Worm (Caenorhabditis elegans) whole organism, mixed stage, embryonic: ENCODE results near the gene ran-2.

Source experiments
- M03D4.4 ChIP-seq: sonication (generic microtip); optimal IDR thresholded peaks from 2 replicates; lab custom pipeline; 2017; ENCODE audit warnings: mild to moderate bottlenecking, missing genetic modification characterization, missing compliant biosample characterization
- bed-3 ChIP-seq: fragments of 200-800 bp; sonication (Bioruptor generic); optimal IDR thresholded peaks from 3 replicates; lab custom pipeline; 2018; ENCODE audit warnings: mild to moderate bottlenecking, missing genetic modification characterization, moderate library complexity, missing compliant biosample characterization
- blmp-1 ChIP-seq: fragments of 150-350 bp; optimal IDR thresholded peaks from 2 replicates; lab custom pipeline; 2014; ENCODE audit warnings: missing biosample characterization, missing genetic modification characterization
- ceh-39 ChIP-seq: fragments of 150-350 bp; optimal IDR thresholded peaks from 2 replicates; lab custom pipeline; 2014; ENCODE audit warnings: missing biosample characterization, missing genetic modification characterization
- ceh-43 ChIP-seq: fragments of 200-800 bp; sonication (Bioruptor generic); optimal IDR thresholded peaks from 2 replicates; lab custom pipeline; 2018; ENCODE audit warnings: mild to moderate bottlenecking, missing genetic modification characterization, moderate library complexity, missing compliant biosample characterization
- ceh-83 ChIP-seq: fragments of 200-800 bp; sonication (Bioruptor generic); optimal IDR thresholded peaks from 2 replicates; lab custom pipeline; 2018; ENCODE audit warnings: mild to moderate bottlenecking, missing genetic modification characterization, missing compliant biosample characterization
- ces-1 ChIP-seq: fragments of 150-350 bp; optimal IDR thresholded peaks from 2 replicates; lab custom pipeline; 2014; ENCODE audit warnings: missing biosample characterization, missing genetic modification reagents, missing genetic modification characterization
- cnd-1 ChIP-seq: fragments of 200-800 bp; sonication (Bioruptor generic); optimal IDR thresholded peaks from 2 replicates; lab custom pipeline; 2018; ENCODE audit warnings: mild to moderate bottlenecking, missing genetic modification characterization, missing compliant biosample characterization
- drap-1 ChIP-seq: fragments of 200-800 bp; sonication (Bioruptor generic); optimal IDR thresholded peaks from 3 replicates; lab custom pipeline; 2018; ENCODE audit warnings: mild to moderate bottlenecking, missing genetic modification characterization, missing compliant biosample characterization
- elt-1 ChIP-seq: sonication (generic microtip); optimal IDR thresholded peaks from 2 replicates; lab custom pipeline; 2017; ENCODE audit warnings: missing genetic modification characterization, mild to moderate bottlenecking, missing compliant biosample characterization, antibody characterized with exemption, moderate library complexity, borderline replicate concordance; ENCODE audit not compliant: insufficient read depth
- elt-3 ChIP-seq: fragments of 150-350 bp; optimal IDR thresholded peaks from 2 replicates; lab custom pipeline; 2014; ENCODE audit warnings: missing biosample characterization, missing genetic modification characterization
- flh-1 ChIP-seq: fragments of 200-800 bp; sonication (Bioruptor generic); optimal IDR thresholded peaks from 2 replicates; lab custom pipeline; 2018; ENCODE audit warnings: mild to moderate bottlenecking, missing genetic modification characterization, moderate library complexity, missing compliant biosample characterization
- ham-2 ChIP-seq: fragments of 200-800 bp; sonication (Bioruptor generic); optimal IDR thresholded peaks from 2 replicates; lab custom pipeline; 2018; ENCODE audit warnings: mild to moderate bottlenecking, missing genetic modification characterization, missing compliant biosample characterization
- hlh-1 ChIP-seq: fragments of 150-350 bp; optimal IDR thresholded peaks from 2 replicates; lab custom pipeline; 2014; ENCODE audit warnings: missing biosample characterization, missing genetic modification reagents, missing genetic modification characterization
- lin-13 ChIP-seq: fragments of 150-350 bp; optimal IDR thresholded peaks from 2 replicates; lab custom pipeline; 2014; ENCODE audit warnings: missing biosample characterization, missing genetic modification characterization
- lin-32 ChIP-seq: fragments of 200-800 bp; sonication (Bioruptor generic); optimal IDR thresholded peaks from 2 replicates; lab custom pipeline; 2018; ENCODE audit warnings: mild to moderate bottlenecking, missing genetic modification characterization, missing compliant biosample characterization
- lsy-2 ChIP-seq: fragments of 150-350 bp; optimal IDR thresholded peaks from 2 replicates; lab custom pipeline; 2014; ENCODE audit warnings: missing biosample characterization, missing genetic modification characterization
- mab-5 ChIP-seq: fragments of 150-350 bp; optimal IDR thresholded peaks from 2 replicates; lab custom pipeline; 2014; ENCODE audit warnings: missing biosample characterization, missing genetic modification characterization
- mep-1 ChIP-seq: fragments of 150-350 bp; optimal IDR thresholded peaks from 2 replicates; lab custom pipeline; 2017; ENCODE audit warnings: missing biosample characterization, missing genetic modification reagents, missing genetic modification characterization, inconsistent platforms
- mls-2 ChIP-seq: sonication (generic microtip); optimal IDR thresholded peaks from 2 replicates; lab custom pipeline; 2016; ENCODE audit warnings: mild to moderate bottlenecking, missing genetic modification characterization, moderate library complexity, missing compliant biosample characterization
- nhr-12 ChIP-seq: fragments of 150-350 bp; optimal IDR thresholded peaks from 2 replicates; lab custom pipeline; 2014; ENCODE audit warnings: missing biosample characterization, missing genetic modification characterization
- nhr-2 ChIP-seq: fragments of 150-350 bp; optimal IDR thresholded peaks from 2 replicates; lab custom pipeline; 2014; ENCODE audit warnings: missing biosample characterization, missing genetic modification characterization
- nhr-237 ChIP-seq: fragments of 150-350 bp; optimal IDR thresholded peaks from 2 replicates; lab custom pipeline; 2014; ENCODE audit warnings: missing biosample characterization, missing genetic modification characterization
- nhr-28 ChIP-seq: fragments of 150-350 bp; optimal IDR thresholded peaks from 2 replicates; lab custom pipeline; 2014; ENCODE audit warnings: missing biosample characterization, missing genetic modification characterization
- nhr-76 ChIP-seq: sonication (generic microtip); optimal IDR thresholded peaks from 2 replicates; lab custom pipeline; 2017; ENCODE audit warnings: missing biosample characterization, missing genetic modification characterization
- pha-4 ChIP-seq: fragments of 150-350 bp; optimal IDR thresholded peaks from 2 replicates; lab custom pipeline; 2018; ENCODE audit warnings: missing biosample characterization, missing genetic modification reagents, missing genetic modification characterization
- sem-2 ChIP-seq: fragments of 200-800 bp; sonication (Bioruptor generic); optimal IDR thresholded peaks from 2 replicates; lab custom pipeline; 2018; ENCODE audit warnings: mild to moderate bottlenecking, missing genetic modification characterization, missing compliant biosample characterization
- snpc-4 ChIP-seq: fragments of 150-350 bp; optimal IDR thresholded peaks from 2 replicates; lab custom pipeline; 2014; ENCODE audit warnings: missing biosample characterization, missing genetic modification characterization
- sptf-1 ChIP-seq: sonication (generic microtip); optimal IDR thresholded peaks from 2 replicates; lab custom pipeline; 2017; ENCODE audit warnings: mild to moderate bottlenecking, missing genetic modification characterization, moderate library complexity, missing compliant biosample characterization
- tbx-8 ChIP-seq: fragments of 200-800 bp; sonication (Bioruptor generic); optimal IDR thresholded peaks from 2 replicates; lab custom pipeline; 2018; ENCODE audit warnings: mild to moderate bottlenecking, missing genetic modification characterization, moderate library complexity, missing compliant biosample characterization
- unc-120 ChIP-seq: sonication (generic microtip); optimal IDR thresholded peaks from 2 replicates; lab custom pipeline; 2017; ENCODE audit warnings: missing genetic modification characterization, missing compliant biosample characterization; ENCODE audit not compliant: poor library complexity, severe bottlenecking
- unc-39 ChIP-seq: fragments of 150-350 bp; optimal IDR thresholded peaks from 2 replicates; lab custom pipeline; 2014; ENCODE audit warnings: missing biosample characterization, missing genetic modification characterization
- unc-62 ChIP-seq: fragments of 150-350 bp; optimal IDR thresholded peaks from 2 replicates; lab custom pipeline; 2014; ENCODE audit warnings: missing biosample characterization, missing genetic modification reagents, missing genetic modification characterization
- zip-8 ChIP-seq: fragments of 150-350 bp; optimal IDR thresholded peaks from 2 replicates; lab custom pipeline; 2014; ENCODE audit warnings: missing biosample characterization, missing genetic modification characterization
- ztf-11 ChIP-seq: fragments of 150-350 bp; optimal IDR thresholded peaks from 2 replicates; lab custom pipeline; 2014; ENCODE audit warnings: missing biosample characterization, missing genetic modification characterization

The ran-2 gene

ce11 chrIII:7969121-7969520 lies 35.8 kb downstream of the ran-2 start, which contains the start of the genes F54H12.8 and F54H12.7:
Gene F54H12.8 (minus strand): TSS chrIII:7969221.
Gene F54H12.7 (plus strand): TSS chrIII:7969349.
- TF ChIP-seq drap-1 (GFP tag; lab: Kevin White, UChicago) (no peak), nhr-237 (tag; lab: Kevin White, UChicago) (no peak), zip-8 (tag; lab: Kevin White, UChicago) (no peak), cnd-1 (tag; lab: Kevin White, UChicago) (no peak), pha-4 (no peak), bed-3 (no peak), hlh-1 (tag; lab: Kevin White, UChicago) (no peak), unc-62 (no peak), blmp-1 (tag; lab: Kevin White, UChicago) (no peak), ceh-39 (tag; lab: Kevin White, UChicago) (no peak), ztf-11 (tag; lab: Kevin White, UChicago) (no peak), lsy-2 (tag; lab: Kevin White, UChicago) (no peak), elt-1 (tag; lab: Kevin White, UChicago) (no peak), ham-2 (GFP tag; lab: Kevin White, UChicago) (no peak), M03D4.4 (tag; lab: Kevin White, UChicago) (no peak), tbx-8 (GFP tag; lab: Kevin White, UChicago) (no peak), sem-2 (GFP tag; lab: Kevin White, UChicago) (no peak), elt-3 (no peak)

DNA sequence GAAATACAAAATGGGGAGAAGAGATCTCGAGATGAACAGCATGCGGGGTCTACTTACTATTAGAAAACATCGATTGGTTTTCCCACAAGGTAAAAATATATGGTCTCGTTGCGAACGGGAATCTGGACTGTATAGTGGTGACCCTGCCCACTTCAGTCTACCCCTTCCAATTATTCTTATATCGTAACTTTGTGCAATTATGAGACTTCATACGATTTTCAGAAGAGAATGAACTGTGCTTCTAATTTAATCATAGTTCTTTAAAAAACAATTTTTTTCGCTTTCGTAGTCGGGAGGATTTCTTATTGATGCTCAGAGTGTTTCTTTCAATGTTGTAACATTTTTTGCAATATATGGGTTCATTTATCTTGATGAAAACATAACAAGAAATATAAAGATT lies 38.7 kb downstream of the ran-2 start, which contains the start of gene F54H12.5:
TSS of gene F54H12.5 (minus strand) at position 101 of the 400 bp plus-strand sequence.
- no peak for TF ChIP-seq mab-5 (tag; lab: Kevin White, UChicago)
- no peak for TF ChIP-seq nhr-12 (tag; lab: Kevin White, UChicago)
- no peak for TF ChIP-seq ceh-43 (GFP tag; lab: Kevin White, UChicago)
- TF ChIP-seq ceh-39 (tag; lab: Kevin White, UChicago) = peak; percentile 27
- no peak for TF ChIP-seq unc-120
- TF ChIP-seq, all 35 proteins: peak for 1

DNA sequence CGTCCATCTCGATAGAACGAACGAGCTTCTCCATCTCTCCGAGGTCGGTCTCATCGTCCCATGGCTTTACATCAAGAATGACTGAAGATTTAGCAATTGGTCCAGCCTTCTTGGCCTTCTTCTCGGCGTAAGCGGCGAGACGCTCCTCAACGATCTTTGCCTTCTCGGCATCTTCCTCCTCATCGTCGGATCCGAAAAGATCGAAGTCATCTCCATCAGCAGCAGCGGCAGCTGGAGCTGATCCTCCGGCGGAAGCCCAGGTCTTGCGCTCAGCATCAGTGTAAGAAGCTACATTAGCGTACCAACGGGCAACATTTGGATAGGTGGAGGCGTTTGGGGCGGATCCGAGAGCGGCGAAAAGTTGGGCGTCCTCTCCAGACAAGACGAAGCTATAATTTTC lies 39.4 kb downstream of the ran-2 start:
- TF ChIP-seq elt-3 (no peak), hlh-1 (tag; lab: Kevin White, UChicago) (no peak), ceh-43 (GFP tag; lab: Kevin White, UChicago) (no peak), drap-1 (GFP tag; lab: Kevin White, UChicago) (no peak), unc-62 (no peak), ceh-83 (GFP tag; lab: Kevin White, UChicago) (no peak), nhr-76 (tag; lab: Kevin White, UChicago) (no peak), ztf-11 (tag; lab: Kevin White, UChicago) (no peak), lin-32 (GFP tag; lab: Kevin White, UChicago) (no peak), cnd-1 (tag; lab: Kevin White, UChicago) (no peak), zip-8 (tag; lab: Kevin White, UChicago) (no peak), pha-4 (no peak), unc-39 (no peak), mab-5 (tag; lab: Kevin White, UChicago) (no peak)

DNA sequence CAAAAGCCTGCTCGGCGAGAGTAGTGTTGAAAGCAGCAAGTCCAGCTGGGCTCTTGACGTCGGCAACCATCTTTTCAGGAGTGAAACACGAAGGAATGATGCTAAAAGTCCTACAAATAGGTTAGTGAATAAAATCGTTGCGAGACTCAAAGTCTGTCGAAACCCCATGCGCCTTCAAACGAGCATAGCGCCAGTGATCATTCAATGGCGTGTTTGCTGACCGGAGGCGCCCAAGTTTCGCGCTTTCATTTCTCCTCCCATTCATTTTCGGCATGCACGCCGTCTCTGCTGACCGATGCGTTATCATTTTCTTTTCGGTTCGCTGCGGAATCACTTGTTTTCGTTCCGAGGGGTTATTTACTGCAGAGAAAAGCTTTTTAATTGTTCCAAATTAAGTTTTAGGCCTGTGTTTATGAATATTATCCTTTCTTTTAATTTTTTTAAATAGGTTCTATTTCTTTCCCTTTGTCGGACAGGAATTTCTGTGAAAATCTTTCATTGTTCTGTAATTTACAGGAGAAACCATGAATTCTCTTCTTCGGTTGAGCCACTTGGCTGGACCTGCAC lies 39.9 kb downstream of the ran-2 start, which contains the start of the genes eef-1B.1 and aco-2:
TSS of gene eef-1B.1 (minus strand) at position 186 of the 567 bp plus-strand sequence.
TSS of gene aco-2 (plus strand) at position 517 of the 567 bp plus-strand sequence.
- no peak for TF ChIP-seq lin-32 (GFP tag; lab: Kevin White, UChicago)
- TF ChIP-seq ces-1 (GFP tag; lab: Kevin White, UChicago) = peak; percentile 33
- TF ChIP-seq lsy-2 (tag; lab: Kevin White, UChicago) = peak; percentile 80
- no peak for TF ChIP-seq sem-2 (GFP tag; lab: Kevin White, UChicago)
- no peak for TF ChIP-seq sptf-1
- no peak for TF ChIP-seq snpc-4 (tag; lab: Kevin White, UChicago)
- TF ChIP-seq mab-5 (tag; lab: Kevin White, UChicago) = no peak
- no peak for TF ChIP-seq nhr-28 (tag; lab: Kevin White, UChicago)
- no peak for TF ChIP-seq ceh-39 (tag; lab: Kevin White, UChicago)
- no peak for TF ChIP-seq unc-120
- TF ChIP-seq unc-62 = peak; percentile 6
- no peak for TF ChIP-seq elt-1 (tag; lab: Kevin White, UChicago)
- no peak for TF ChIP-seq bed-3
- TF ChIP-seq tbx-8 (GFP tag; lab: Kevin White, UChicago) = no peak
- TF ChIP-seq ceh-43 (GFP tag; lab: Kevin White, UChicago) = no peak
- no peak for TF ChIP-seq blmp-1 (tag; lab: Kevin White, UChicago)
- peak; percentile 22 for TF ChIP-seq drap-1 (GFP tag; lab: Kevin White, UChicago)
- TF ChIP-seq M03D4.4 (tag; lab: Kevin White, UChicago) = no peak
- no peak for TF ChIP-seq mls-2
- TF ChIP-seq ceh-83 (GFP tag; lab: Kevin White, UChicago) = no peak
- peak; percentile 28 for TF ChIP-seq hlh-1 (tag; lab: Kevin White, UChicago)
- TF ChIP-seq mep-1 (tag; lab: Kevin White, UChicago) = peak; percentile 30
- no peak for TF ChIP-seq nhr-76 (tag; lab: Kevin White, UChicago)
- no peak for TF ChIP-seq zip-8 (tag; lab: Kevin White, UChicago)
- peak; percentile 43 for TF ChIP-seq lin-13
- no peak for TF ChIP-seq unc-39
- TF ChIP-seq pha-4 = peak; percentile 67
- TF ChIP-seq cnd-1 (tag; lab: Kevin White, UChicago) = no peak
- no peak for TF ChIP-seq ztf-11 (tag; lab: Kevin White, UChicago)
- TF ChIP-seq ham-2 (GFP tag; lab: Kevin White, UChicago) = no peak
- TF ChIP-seq nhr-2 = no peak
- peak; percentile 28 for TF ChIP-seq nhr-237 (tag; lab: Kevin White, UChicago)
- no peak for TF ChIP-seq flh-1 (GFP tag; lab: Kevin White, UChicago)
- TF ChIP-seq elt-3 = no peak
- no peak for TF ChIP-seq nhr-12 (tag; lab: Kevin White, UChicago)
